Worm (Caenorhabditis elegans) whole organism, early embryonic: ENCODE data around the gene folt-1.

ENCODE experiments used
- B0310.2 ChIP-seq: sonication (generic microtip); optimal IDR thresholded peaks from 2 replicates; lab custom pipeline; 2016; ENCODE audit warnings: mild to moderate bottlenecking, missing genetic modification characterization, missing compliant biosample characterization
- F13C5.2 ChIP-seq: sonication (generic microtip); optimal IDR thresholded peaks from 2 replicates; lab custom pipeline; 2017; ENCODE audit warnings: mild to moderate bottlenecking, missing genetic modification characterization, inconsistent platforms, missing compliant biosample characterization
- aly-1 ChIP-seq: sonication (generic microtip); optimal IDR thresholded peaks from 2 replicates; lab custom pipeline; 2016; ENCODE audit warnings: missing genetic modification characterization, missing compliant biosample characterization
- ama-1 ChIP-seq: fragments of 150-350 bp; optimal IDR thresholded peaks from 2 replicates; lab custom pipeline; 2014
- ceh-13 ChIP-seq: fragments of 200-800 bp; sonication (Bioruptor generic); optimal IDR thresholded peaks from 2 replicates; lab custom pipeline; 2018; ENCODE audit warnings: mild to moderate bottlenecking, missing genetic modification characterization, missing compliant biosample characterization
- ceh-36 ChIP-seq: sonication (generic microtip); optimal IDR thresholded peaks from 2 replicates; lab custom pipeline; 2016; ENCODE audit warnings: missing genetic modification characterization, inconsistent platforms, missing compliant biosample characterization
- ets-7 ChIP-seq: sonication (generic microtip); optimal IDR thresholded peaks from 2 replicates; lab custom pipeline; 2016; ENCODE audit warnings: missing genotype, missing genetic modification characterization, missing compliant biosample characterization
- flt-1 ChIP-seq: fragments of 200-800 bp; sonication (Bioruptor generic); IDR thresholded peaks from 2 replicates; pipeline ENCODE4 v1.3.6; 2022; ENCODE audit warnings: missing genetic modification characterization, missing compliant biosample characterization
- hmbx-1 ChIP-seq: sonication (generic microtip); optimal IDR thresholded peaks from 2 replicates; lab custom pipeline; 2016; ENCODE audit warnings: mild to moderate bottlenecking, missing genetic modification characterization, missing compliant biosample characterization
- hmg-4 ChIP-seq: fragments of 200-800 bp; sonication (Bioruptor generic); optimal IDR thresholded peaks from 2 replicates; lab custom pipeline; 2018; ENCODE audit warnings: mild to moderate bottlenecking, missing genetic modification characterization, missing compliant biosample characterization
- scrt-1 ChIP-seq: fragments of 200-800 bp; sonication (Bioruptor generic); IDR thresholded peaks from 2 replicates; pipeline ENCODE4 v1.3.6; 2022; ENCODE audit warnings: missing genetic modification characterization, missing compliant biosample characterization
- sea-1 ChIP-seq: fragments of 200-800 bp; sonication (Bioruptor generic); conservative IDR thresholded peaks from 2 replicates; pipeline ENCODE4 v1.3.6; 2022; ENCODE audit warnings: missing genetic modification characterization, missing compliant biosample characterization
- tbx-37 ChIP-seq: fragments of 200-800 bp; sonication (Bioruptor generic); conservative IDR thresholded peaks from 2 replicates; pipeline ENCODE4 v1.3.6; 2022; ENCODE audit warnings: missing genetic modification reagents, missing genetic modification characterization, missing compliant biosample characterization

DNA sequence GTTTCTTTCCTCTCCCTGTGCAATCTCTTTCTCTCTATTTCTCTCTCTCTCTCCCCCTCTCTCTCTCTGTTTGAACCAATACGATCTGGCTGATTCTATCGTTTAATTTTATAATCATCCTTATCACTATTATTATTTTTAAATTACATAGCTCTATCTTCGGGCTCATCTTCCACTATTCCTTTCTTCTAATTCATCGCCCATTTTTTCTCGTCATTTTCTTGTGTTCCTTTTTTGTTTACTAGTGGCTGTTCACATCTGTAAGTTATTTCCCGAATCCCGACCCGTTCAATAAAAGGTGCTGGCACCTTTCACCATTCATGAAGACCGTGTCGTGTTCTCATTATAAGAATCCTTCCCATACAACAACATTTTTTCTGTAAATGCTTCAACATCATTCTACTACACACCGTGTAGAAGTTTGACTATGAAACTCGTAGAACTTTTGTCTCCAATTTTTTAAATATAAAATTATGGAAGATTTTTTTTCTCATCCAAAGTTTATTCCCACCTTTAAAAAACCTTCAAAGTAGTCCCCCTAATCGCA lies 23.0 kb upstream of the folt-1 start:
- TF ChIP-seq F13C5.2 (tag; lab: Kevin White, UChicago) (no peak), flt-1 (GFP tag; lab: Robert Waterston, UW) (no peak), aly-1 (tag; lab: Kevin White, UChicago) (no peak), ama-1 (lab: Kevin White, UChicago) (no peak), B0310.2 (tag; lab: Kevin White, UChicago) (no peak), ets-7 (tag; lab: Kevin White, UChicago) (no peak), tbx-37 (no peak), ceh-36 (no peak), ceh-13 (GFP tag; lab: Kevin White, UChicago) (no peak), scrt-1 (GFP tag; lab: Robert Waterston, UW) (no peak), hmbx-1 (no peak), sea-1 (no peak), hmg-4 (GFP tag; lab: Kevin White, UChicago) (no peak)
